Fruit fly (Drosophila melanogaster): ENCODE results near the gene CG33189.

The CG33189 gene

DNA sequence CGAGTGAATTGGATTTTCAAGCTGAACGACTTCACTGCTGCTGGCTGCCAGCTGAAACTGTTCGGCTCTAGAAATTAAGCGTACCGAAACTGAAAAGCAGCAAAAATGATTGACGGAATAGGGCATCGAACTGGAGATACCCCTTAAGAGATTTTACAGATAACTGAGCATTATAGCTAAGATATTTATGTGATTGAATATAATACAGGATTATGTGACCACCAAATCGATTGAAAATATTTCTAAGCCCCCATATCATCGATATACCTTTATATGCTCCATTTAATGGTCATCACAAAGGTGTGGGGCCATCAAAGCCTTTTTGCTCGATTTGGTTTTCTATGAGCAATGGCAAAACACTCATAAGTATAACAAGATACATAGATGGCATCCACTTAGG is 4.2 kb upstream of the CG33189 start (continued):
- TF ChIP-seq sima (GFP tag; optimal IDR thresholded peaks at IDR 0.05) (no peak), Ptx1 (GFP tag; IDR thresholded peaks at IDR 0.05) (peak; percentile 68), CG14667 (GFP tag; IDR thresholded peaks at IDR 0.05) (peak; percentile 28; the same call in 1 of the 2 replicates), CG10147 (GFP tag; optimal IDR thresholded peaks at IDR 0.05) (no peak), CG2116 (GFP tag; optimal IDR thresholded peaks at IDR 0.05) (peak; percentile 15), CG32767 (GFP tag; IDR thresholded peaks at IDR 0.05) (peak; percentile 47; the same call in 1 of the 2 replicates), BtbVII (GFP tag; optimal IDR thresholded peaks at IDR 0.05) (no peak), Pdp1 (GFP tag; optimal IDR thresholded peaks at IDR 0.05) (peak in 1 of 2 experiments; percentile 53), repo (GFP tag; optimal IDR thresholded peaks at IDR 0.05) (no peak), tio (GFP tag; optimal IDR thresholded peaks at IDR 0.05) (peak; percentile 29), CG1024 (GFP tag; IDR thresholded peaks at IDR 0.05) (no peak), dati (GFP tag; IDR thresholded peaks at IDR 0.05) (no peak), CG6254 (GFP tag; optimal IDR thresholded peaks at IDR 0.05) (no peak), Rfx (GFP tag; IDR thresholded peaks at IDR 0.05) (peak; percentile 84), CG12942 (GFP tag; optimal IDR thresholded peaks at IDR 0.05) (no peak), Trl (optimal IDR thresholded peaks at IDR 0.05) (no peak), Trl (GFP tag; optimal IDR thresholded peaks at IDR 0.05) (peak; percentile 24), CG9215 (GFP tag; IDR thresholded peaks at IDR 0.05) (peak; percentile 35; the same call in 1 of the 2 replicates), knrl (GFP tag; IDR thresholded peaks at IDR 0.05; ENCODE audit: partially characterized antibody) (no peak), cg (GFP tag; optimal IDR thresholded peaks at IDR 0.05) (no peak), CG8281 (tag; optimal IDR thresholded peaks at IDR 0.05) (no peak), ara (GFP tag; IDR thresholded peaks at IDR 0.05) (0 out of 2 replicates have a peak, but pooled peaks have one; percentile 27), lab (GFP tag; optimal IDR thresholded peaks at IDR 0.05) (no peak), CG16815 (GFP tag; optimal IDR thresholded peaks at IDR 0.05) (peak; percentile 38), CG13296 (GFP tag; optimal IDR thresholded peaks at IDR 0.05) (no peak), CG12236 (GFP tag; optimal IDR thresholded peaks at IDR 0.05) (no peak), CG2712 (tag; optimal IDR thresholded peaks at IDR 0.05) (no peak), CG17802 (tag; optimal IDR thresholded peaks at IDR 0.05) (no peak), NK7.1 (GFP tag; optimal IDR thresholded peaks at IDR 0.05) (no peak), sc (optimal IDR thresholded peaks at IDR 0.05) (no peak), sc (GFP tag; optimal IDR thresholded peaks at IDR 0.05) (no peak), CG18476 (GFP tag; optimal IDR thresholded peaks at IDR 0.05) (peak; percentile 3), unpg (GFP tag; optimal IDR thresholded peaks at IDR 0.05) (no peak), ap (GFP tag; IDR thresholded peaks at IDR 0.05) (no peak), CG34376 (GFP tag; optimal IDR thresholded peaks at IDR 0.05) (no peak), TFAM (GFP tag; optimal IDR thresholded peaks at IDR 0.05) (no peak), BEAF-32 (GFP tag; optimal IDR thresholded peaks at IDR 0.05) (no peak), CG5180 (GFP tag; optimal IDR thresholded peaks at IDR 0.05) (no peak), CG6689 (GFP tag; IDR thresholded peaks at IDR 0.05) (peak; percentile 35; the same call in 1 of the 2 replicates), Stat92E (GFP tag; optimal IDR thresholded peaks at IDR 0.05) (no peak), CG7786 (GFP tag; optimal IDR thresholded peaks at IDR 0.05) (peak; percentile 10), Hr3 (GFP tag; optimal IDR thresholded peaks at IDR 0.05) (peak; percentile 5), nmo (GFP tag; optimal IDR thresholded peaks at IDR 0.05) (peak; percentile 22), Hmx (GFP tag; optimal IDR thresholded peaks at IDR 0.05) (no peak), CG34224 (GFP tag; IDR thresholded peaks at IDR 0.05; ENCODE audit: partially characterized antibody) (no peak), Gug (GFP tag; IDR thresholded peaks at IDR 0.05) (0 out of 4 replicates have a peak, but pooled peaks have one; percentile 2), CG10543 (GFP tag; optimal IDR thresholded peaks at IDR 0.05) (no peak), Camta (GFP tag; optimal IDR thresholded peaks at IDR 0.05) (peak; percentile 27), CG14860 (GFP tag; IDR thresholded peaks at IDR 0.05; ENCODE audit: partially characterized antibody) (no peak), CG15269 (tag; optimal IDR thresholded peaks at IDR 0.05) (no peak), CG9817 (tag; optimal IDR thresholded peaks at IDR 0.05) (peak; percentile 56)

All from whole organism, embryonic.